Fruit fly (Drosophila melanogaster) whole organism, embryonic: Measurements from ENCODE around the gene ninaC.

Experiments
- CG11504 ChIP-seq: fragments of 200-800 bp; sonication (Bioruptor generic); optimal IDR thresholded peaks from 3 replicates; lab custom pipeline; 2019; ENCODE audit warnings: missing biosample characterization, mild to moderate bottlenecking, missing genetic modification characterization, moderate library complexity
- CG12071 ChIP-seq: fragments of 200-800 bp; sonication (Bioruptor generic); optimal IDR thresholded peaks from 3 replicates; lab custom pipeline; 2018; ENCODE audit warnings: missing biosample characterization, mild to moderate bottlenecking, missing genetic modification characterization
- CG1233 ChIP-seq: fragments of 200-800 bp; sonication (Bioruptor generic); optimal IDR thresholded peaks from 4 replicates; lab custom pipeline; 2018; ENCODE audit warnings: missing biosample characterization, mild to moderate bottlenecking, missing genetic modification characterization
- CG13287 ChIP-seq: fragments of 200-800 bp; sonication (Bioruptor generic); IDR thresholded peaks from 2 replicates; pipeline ENCODE4 v1.3.6; 2022; ENCODE audit warnings: missing biosample characterization, missing genetic modification characterization; ENCODE audit not compliant: partially characterized antibody
- CG14710 ChIP-seq: fragments of 200-800 bp; sonication (Bioruptor generic); optimal IDR thresholded peaks from 3 replicates; lab custom pipeline; 2019; ENCODE audit warnings: missing biosample characterization, mild to moderate bottlenecking, missing genetic modification characterization, moderate library complexity
- CG15011 ChIP-seq: fragments of 200-800 bp; sonication (Bioruptor generic); optimal IDR thresholded peaks from 3 replicates; lab custom pipeline; 2018; ENCODE audit warnings: missing biosample characterization, mild to moderate bottlenecking, missing genetic modification characterization
- CG15479 ChIP-seq: fragments of 200-800 bp; sonication (Bioruptor generic); optimal IDR thresholded peaks from 3 replicates; lab custom pipeline; 2019; ENCODE audit warnings: missing biosample characterization, mild to moderate bottlenecking, missing genetic modification characterization, moderate library complexity
- CG17186 ChIP-seq: fragments of 200-800 bp; sonication (Bioruptor generic); optimal IDR thresholded peaks from 3 replicates; lab custom pipeline; 2017; ENCODE audit warnings: missing biosample characterization, missing genetic modification reagents, missing genetic modification characterization
- CG17385 ChIP-seq: fragments of 200-800 bp; sonication (Bioruptor generic); optimal IDR thresholded peaks from 3 replicates; lab custom pipeline; 2018; ENCODE audit warnings: missing biosample characterization, mild to moderate bottlenecking, missing genetic modification characterization
- CG17912 ChIP-seq: fragments of 200-800 bp; sonication (Bioruptor generic); optimal IDR thresholded peaks from 2 replicates; lab custom pipeline; 2018; ENCODE audit warnings: missing biosample characterization, mild to moderate bottlenecking, missing genetic modification characterization
- CG30020 ChIP-seq: fragments of 200-800 bp; optimal IDR thresholded peaks from 2 replicates; lab custom pipeline; 2019; ENCODE audit warnings: missing biosample characterization, mild to moderate bottlenecking, missing genetic modification characterization, moderate library complexity
- CG31224 ChIP-seq: fragments of 200-800 bp; sonication (Bioruptor generic); IDR thresholded peaks from 2 replicates; pipeline ENCODE4 v1.3.6; 2022; ENCODE audit warnings: missing biosample characterization, missing genetic modification characterization
- CG4328 ChIP-seq: fragments of 200-800 bp; sonication (Bioruptor generic); optimal IDR thresholded peaks from 3 replicates; lab custom pipeline; 2017; ENCODE audit warnings: missing biosample characterization, missing genetic modification reagents, missing genetic modification characterization
- CG5180 ChIP-seq: fragments of 200-800 bp; sonication (Bioruptor generic); optimal IDR thresholded peaks from 3 replicates; lab custom pipeline; 2017; ENCODE audit warnings: missing biosample characterization, missing genetic modification characterization, mild to moderate bottlenecking, moderate library complexity, missing genetic modification reagents
- CG6175 ChIP-seq: fragments of 200-800 bp; sonication (Bioruptor generic); IDR thresholded peaks from 3 replicates; pipeline ENCODE4 v1.3.6; 2022; ENCODE audit warnings: missing biosample characterization, missing genetic modification characterization
- CG9876 ChIP-seq: fragments of 200-800 bp; sonication (Bioruptor generic); optimal IDR thresholded peaks from 2 replicates; lab custom pipeline; 2016; ENCODE audit warnings: missing biosample characterization, missing genetic modification characterization
- CG9932 ChIP-seq: fragments of 200-800 bp; sonication (Bioruptor generic); IDR thresholded peaks from 2 replicates; pipeline ENCODE4 v1.3.6; 2022; ENCODE audit warnings: missing biosample characterization, missing genetic modification characterization
- CTCF ChIP-seq: fragments of 200-800 bp; sonication (Bioruptor generic); optimal IDR thresholded peaks from 2 replicates; lab custom pipeline; 2017; ENCODE audit warnings: missing biosample characterization, mild to moderate bottlenecking, missing genetic modification characterization, moderate library complexity
- Dbx ChIP-seq: fragments of 200-800 bp; sonication (Bioruptor generic); IDR thresholded peaks from 3 replicates; pipeline ENCODE4 v1.3.6; 2022; ENCODE audit warnings: missing biosample characterization, missing genetic modification characterization
- Dp ChIP-seq: fragments of 200-800 bp; sonication (Bioruptor generic); optimal IDR thresholded peaks from 2 replicates; lab custom pipeline; 2018; ENCODE audit warnings: missing biosample characterization, mild to moderate bottlenecking, missing genetic modification characterization, moderate library complexity
- Eip74EF ChIP-seq, 2 experiments: fragments of 200-800 bp in 1 of 2; fragments of >200 bp in 1 of 2; sonication (Bioruptor generic) in 1 of 2; optimal IDR thresholded peaks; 2 replicates each; lab custom pipeline; 2017 to 2019; ENCODE audit warnings: missing biosample characterization in 2 of 2, missing genetic modification characterization in 2 of 2, mild to moderate bottlenecking in 1 of 2, moderate library complexity in 1 of 2
- Fer1 ChIP-seq: fragments of 200-800 bp; sonication (Bioruptor generic); optimal IDR thresholded peaks from 2 replicates; lab custom pipeline; 2017; ENCODE audit warnings: missing biosample characterization, mild to moderate bottlenecking, missing genetic modification characterization
- Fer2 ChIP-seq: fragments of 200-800 bp; sonication (Bioruptor generic); optimal IDR thresholded peaks from 2 replicates; lab custom pipeline; 2018; ENCODE audit warnings: missing biosample characterization, mild to moderate bottlenecking, missing genetic modification characterization, moderate library complexity
- H15 ChIP-seq: fragments of 200-800 bp; sonication (Bioruptor generic); IDR thresholded peaks from 3 replicates; pipeline ENCODE4 v1.3.6; 2022; ENCODE audit warnings: missing biosample characterization, missing genetic modification characterization
- NC2α ChIP-seq: fragments of 200-800 bp; sonication (Bioruptor generic); optimal IDR thresholded peaks from 2 replicates; lab custom pipeline; 2016; ENCODE audit warnings: missing biosample characterization, missing genetic modification characterization
- Oli ChIP-seq: fragments of 200-800 bp; sonication (Bioruptor generic); optimal IDR thresholded peaks from 2 replicates; lab custom pipeline; 2018; ENCODE audit warnings: missing biosample characterization, mild to moderate bottlenecking, missing genetic modification characterization, moderate library complexity
- Opbp ChIP-seq: fragments of 200-800 bp; sonication (Bioruptor generic); IDR thresholded peaks from 3 replicates; pipeline ENCODE4 v1.3.6; 2022; ENCODE audit warnings: missing biosample characterization, missing genetic modification characterization; ENCODE audit not compliant: partially characterized antibody
- crp ChIP-seq, 2 experiments: fragments of 200-800 bp; sonication (Bioruptor generic); optimal IDR thresholded peaks; 2 replicates in 1 of 2; 3 replicates in 1 of 2; lab custom pipeline; 2017; ENCODE audit warnings: missing biosample characterization in 2 of 2, missing genetic modification characterization in 2 of 2, mild to moderate bottlenecking in 1 of 2, moderate library complexity in 1 of 2
- dati ChIP-seq: fragments of 200-800 bp; sonication (Bioruptor generic); IDR thresholded peaks from 2 replicates; pipeline ENCODE4 v1.3.6; 2022; ENCODE audit warnings: missing biosample characterization, missing genetic modification characterization
- gem ChIP-seq: fragments of 200-800 bp; sonication (Bioruptor generic); optimal IDR thresholded peaks from 2 replicates; lab custom pipeline; 2019; ENCODE audit warnings: missing biosample characterization, mild to moderate bottlenecking, missing genetic modification characterization, moderate library complexity
- gro ChIP-seq: fragments of 200-800 bp; sonication (Bioruptor generic); optimal IDR thresholded peaks from 2 replicates; lab custom pipeline; 2016; ENCODE audit warnings: missing biosample characterization, missing genetic modification characterization
- lab ChIP-seq: fragments of 200-800 bp; sonication (Bioruptor generic); optimal IDR thresholded peaks from 3 replicates; lab custom pipeline; 2017; ENCODE audit warnings: missing biosample characterization, missing genetic modification characterization, mild to moderate bottlenecking, moderate library complexity, missing genetic modification reagents
- nerfin-1 ChIP-seq: fragments of 200-800 bp; sonication (Bioruptor generic); optimal IDR thresholded peaks from 3 replicates; lab custom pipeline; 2019; ENCODE audit warnings: missing biosample characterization, mild to moderate bottlenecking, missing genetic modification characterization, moderate library complexity
- nerfin-2 ChIP-seq: fragments of 200-800 bp; sonication (Bioruptor generic); IDR thresholded peaks from 2 replicates; pipeline ENCODE4 v1.3.6; 2022; ENCODE audit warnings: missing biosample characterization, missing genetic modification characterization; ENCODE audit not compliant: partially characterized antibody
- odd ChIP-seq: fragments of 200-800 bp; sonication (Bioruptor generic); optimal IDR thresholded peaks from 2 replicates; lab custom pipeline; 2017; ENCODE audit warnings: missing biosample characterization, mild to moderate bottlenecking, missing genetic modification characterization
- peb ChIP-seq: fragments of 200-800 bp; sonication (Bioruptor generic); IDR thresholded peaks from 2 replicates; pipeline ENCODE4 v1.3.6; 2022; ENCODE audit warnings: missing biosample characterization, missing genetic modification characterization
- pita ChIP-seq: fragments of 200-800 bp; sonication (Bioruptor generic); optimal IDR thresholded peaks from 2 replicates; lab custom pipeline; 2017; ENCODE audit warnings: missing biosample characterization, mild to moderate bottlenecking, missing genetic modification characterization
- prd ChIP-seq, 3 experiments: fragments of >200 bp in 2 of 3; fragments of 200-800 bp in 1 of 3; sonication (Bioruptor generic) in 1 of 3; optimal IDR thresholded peaks in 2 of 3; IDR thresholded peaks in 1 of 3; 2 replicates in 2 of 3; 3 replicates in 1 of 3; pipeline versions ENCODE4 v1.3.6 to Lab custom; 2017 to 2022; ENCODE audit warnings: missing biosample characterization in 1 of 3, missing genetic modification characterization in 1 of 3
- pzg ChIP-seq: fragments of 200-800 bp; sonication (Bioruptor generic); optimal IDR thresholded peaks from 3 replicates; lab custom pipeline; 2018; ENCODE audit warnings: missing biosample characterization, mild to moderate bottlenecking, missing genetic modification characterization, moderate library complexity
- row ChIP-seq: fragments of 200-800 bp; sonication (Bioruptor generic); IDR thresholded peaks from 3 replicates; pipeline ENCODE4 v1.3.6; 2022; ENCODE audit warnings: missing biosample characterization, missing genetic modification characterization
- stwl ChIP-seq: fragments of 200-800 bp; sonication (Bioruptor generic); optimal IDR thresholded peaks from 3 replicates; lab custom pipeline; 2018; ENCODE audit warnings: missing biosample characterization, mild to moderate bottlenecking, missing genetic modification characterization, moderate library complexity
- wdn ChIP-seq: fragments of 200-800 bp; sonication (Bioruptor generic); IDR thresholded peaks from 2 replicates; pipeline ENCODE4 v1.3.6; 2022; ENCODE audit warnings: missing biosample characterization, missing genetic modification characterization

The ninaC gene

dm6 chr2L:7409602-7410001 is 32.1 kb downstream of the ninaC start, which contains the start of gene CG5181 (continued):
- no peak for TF ChIP-seq peb
- peak; percentile 37 for TF ChIP-seq CG30020 (tag; lab: Kevin White, UChicago)
- TF ChIP-seq CG17385 (GFP tag; lab: Kevin White, UChicago): no peak
- no peak for TF ChIP-seq CG17912 (GFP tag; lab: Kevin White, UChicago)
- peak; percentile 32; the same call in 1 of the 2 replicates for TF ChIP-seq CG13287
- TF ChIP-seq CG9932: no peak
- peak; percentile 21 for TF ChIP-seq CG14710 (tag; lab: Kevin White, UChicago)
- no peak for TF ChIP-seq dati (GFP tag; lab: Robert Waterston, UW)
- no peak for TF ChIP-seq CTCF (GFP tag; lab: Kevin White, UChicago)
- TF ChIP-seq CG6175 (GFP tag; lab: Robert Waterston, UW): no peak
- TF ChIP-seq nerfin-1 (tag; lab: Kevin White, UChicago): no peak
- TF ChIP-seq Dbx (GFP tag; lab: Robert Waterston, UW): no peak
- TF ChIP-seq Dp: peak; percentile 18
- TF ChIP-seq stwl (tag; lab: Kevin White, UChicago): peak; percentile 86
- peak; percentile 32 for TF ChIP-seq CG11504 (tag; lab: Kevin White, UChicago)
- peak; percentile 46 for TF ChIP-seq pzg (GFP tag; lab: Kevin White, UChicago)
- no peak for TF ChIP-seq H15
- TF ChIP-seq CG31224 (GFP tag; lab: Robert Waterston, UW): no peak
- TF ChIP-seq odd: no peak
- no peak for TF ChIP-seq CG15479 (GFP tag; lab: Kevin White, UChicago)
- TF ChIP-seq gem: no peak
- no peak for TF ChIP-seq CG1233 (GFP tag; lab: Kevin White, UChicago)
- TF ChIP-seq CG9876 (GFP tag; lab: Kevin White, UChicago): no peak
- TF ChIP-seq, all 482 proteins: peak for 17

dm6 chr2L:7410609-7411008 is 33.1 kb downstream of the ninaC start, which contains the start of gene CG15818:
TSS of gene CG15818 (plus strand) at chr2L:7410909.
- TF ChIP-seq wdn (GFP tag; lab: Robert Waterston, UW): no peak
- no peak for TF ChIP-seq pita (GFP tag; lab: Kevin White, UChicago)
- TF ChIP-seq CG9876 (GFP tag; lab: Kevin White, UChicago): no peak
- TF ChIP-seq CG4328: no peak
- TF ChIP-seq nerfin-2 (GFP tag; lab: Robert Waterston, UW): no peak
- no peak for TF ChIP-seq lab
- TF ChIP-seq CG17186: no peak
- TF ChIP-seq Fer1 (GFP tag; lab: Kevin White, UChicago): no peak
- no peak for TF ChIP-seq crp (GFP tag; optimal IDR thresholded peaks at IDR 0.05; lab: Kevin White, UChicago)
- TF ChIP-seq CG15011 (GFP tag; lab: Kevin White, UChicago): no peak
- no peak for TF ChIP-seq row (GFP tag; lab: Robert Waterston, UW)
- TF ChIP-seq CG5180 (GFP tag; lab: Kevin White, UChicago): no peak
- TF ChIP-seq NC2α (GFP tag; lab: Kevin White, UChicago): no peak
- no peak for TF ChIP-seq Oli (tag; lab: Kevin White, UChicago)
- no peak for TF ChIP-seq CG12071
- TF ChIP-seq Opbp: no peak
- no peak for TF ChIP-seq prd (optimal IDR thresholded peaks at IDR 0.05; lab: Kevin White, UChicago)
- TF ChIP-seq prd (GFP tag; IDR thresholded peaks at IDR 0.05; lab: Robert Waterston, UW): no peak
- no peak for TF ChIP-seq Eip74EF (GFP tag; optimal IDR thresholded peaks at IDR 0.05; lab: Kevin White, UChicago)
- no peak for TF ChIP-seq Fer2 (tag; lab: Kevin White, UChicago)
- no peak for TF ChIP-seq gro (GFP tag; lab: Kevin White, UChicago)
